Worm (Caenorhabditis elegans): ENCODE data around the gene F14D7.6.

- TF ChIP-seq W03F9.2 (tag; optimal IDR thresholded peaks at IDR 0.05) (no peak), him-1 (tag; optimal IDR thresholded peaks at IDR 0.05) (no peak)
These were observed 15.4 kb upstream of the F14D7.6 start, which contains the start of gene F40G12.11 for ce11 chrV:14285803-14286202.

Data from whole organism, L4/young adult.